Fruit fly (Drosophila melanogaster) whole organism, embryonic: ENCODE results near the gene prd1.

ENCODE experiments used
- Abd-B ChIP-seq: fragments of 200-800 bp; sonication (Bioruptor generic); optimal IDR thresholded peaks from 2 replicates; lab custom pipeline; 2018; ENCODE audit warnings: missing biosample characterization, mild to moderate bottlenecking, missing genetic modification characterization, moderate library complexity
- Bdp1 ChIP-seq: fragments of 200-800 bp; sonication (Bioruptor generic); optimal IDR thresholded peaks from 3 replicates; lab custom pipeline; 2016; ENCODE audit warnings: missing biosample characterization, missing genetic modification characterization
- CG10431 ChIP-seq: fragments of 200-800 bp; sonication (Bioruptor generic); optimal IDR thresholded peaks from 3 replicates; lab custom pipeline; 2018; ENCODE audit warnings: missing biosample characterization, mild to moderate bottlenecking, missing genetic modification characterization
- CG10462 ChIP-seq: fragments of 200-800 bp; sonication (Bioruptor generic); optimal IDR thresholded peaks from 2 replicates; lab custom pipeline; 2016; ENCODE audit warnings: missing biosample characterization, missing genetic modification characterization
- CG10565 ChIP-seq: fragments of 200-800 bp; sonication (Bioruptor generic); optimal IDR thresholded peaks from 3 replicates; lab custom pipeline; 2016; ENCODE audit warnings: missing biosample characterization, mild to moderate bottlenecking, missing genetic modification characterization
- CG12769 ChIP-seq: fragments of 200-800 bp; sonication (Bioruptor generic); optimal IDR thresholded peaks from 2 replicates; lab custom pipeline; 2019; ENCODE audit warnings: missing biosample characterization, mild to moderate bottlenecking, missing genetic modification characterization, moderate library complexity
- CG14710 ChIP-seq: fragments of 200-800 bp; sonication (Bioruptor generic); optimal IDR thresholded peaks from 3 replicates; lab custom pipeline; 2019; ENCODE audit warnings: missing biosample characterization, mild to moderate bottlenecking, missing genetic modification characterization, moderate library complexity
- CG14965 ChIP-seq: fragments of 200-800 bp; sonication (Bioruptor generic); optimal IDR thresholded peaks from 2 replicates; lab custom pipeline; 2016; ENCODE audit warnings: missing biosample characterization, missing genetic modification characterization, borderline replicate concordance
- CG1529 ChIP-seq: fragments of 200-800 bp; sonication (Bioruptor generic); optimal IDR thresholded peaks from 3 replicates; lab custom pipeline; 2018; ENCODE audit warnings: missing biosample characterization, missing genetic modification characterization
- CG1602 ChIP-seq: fragments of 200-800 bp; sonication (Bioruptor generic); optimal IDR thresholded peaks from 3 replicates; lab custom pipeline; 2016; ENCODE audit warnings: missing biosample characterization, missing genetic modification characterization
- CG16779 ChIP-seq: fragments of 200-800 bp; sonication (Bioruptor generic); IDR thresholded peaks from 2 replicates; pipeline ENCODE4 v1.3.6; 2022; ENCODE audit warnings: missing biosample characterization, missing genetic modification characterization
- CG16863 ChIP-seq: fragments of 200-800 bp; sonication (Bioruptor generic); optimal IDR thresholded peaks from 3 replicates; lab custom pipeline; 2016; ENCODE audit warnings: missing biosample characterization, missing genetic modification characterization
- CG17829 ChIP-seq: fragments of 200-800 bp; optimal IDR thresholded peaks from 2 replicates; lab custom pipeline; 2019; ENCODE audit warnings: missing biosample characterization, mild to moderate bottlenecking, missing genetic modification characterization, moderate library complexity
- CG2116 ChIP-seq: fragments of 200-800 bp; sonication (Bioruptor generic); optimal IDR thresholded peaks from 3 replicates; lab custom pipeline; 2018; ENCODE audit warnings: missing biosample characterization, mild to moderate bottlenecking, missing genetic modification characterization
- CG31224 ChIP-seq: fragments of 200-800 bp; sonication (Bioruptor generic); IDR thresholded peaks from 2 replicates; pipeline ENCODE4 v1.3.6; 2022; ENCODE audit warnings: missing biosample characterization, missing genetic modification characterization
- CG3163 ChIP-seq: fragments of 200-800 bp; sonication (Bioruptor generic); optimal IDR thresholded peaks from 3 replicates; lab custom pipeline; 2016; ENCODE audit warnings: missing biosample characterization, missing genetic modification characterization
- CG4360 ChIP-seq: fragments of 200-800 bp; sonication (Bioruptor generic); IDR thresholded peaks from 2 replicates; pipeline ENCODE4 v1.3.6; 2022; ENCODE audit warnings: missing biosample characterization, missing genetic modification characterization
- CG4820 ChIP-seq: fragments of 200-800 bp; sonication (Bioruptor generic); optimal IDR thresholded peaks from 3 replicates; lab custom pipeline; 2016; ENCODE audit warnings: missing biosample characterization, missing genetic modification characterization
- CG6689 ChIP-seq: fragments of 200-800 bp; sonication (Bioruptor generic); IDR thresholded peaks from 2 replicates; pipeline ENCODE4 v1.3.6; 2022; ENCODE audit warnings: missing biosample characterization, missing genetic modification characterization
- CG7271 ChIP-seq: fragments of 200-800 bp; sonication (Bioruptor generic); optimal IDR thresholded peaks from 2 replicates; lab custom pipeline; 2018; ENCODE audit warnings: missing biosample characterization, mild to moderate bottlenecking, missing genetic modification characterization, moderate library complexity
- CG8281 ChIP-seq: fragments of 200-800 bp; sonication (Bioruptor generic); optimal IDR thresholded peaks from 2 replicates; lab custom pipeline; 2018; ENCODE audit warnings: missing biosample characterization, mild to moderate bottlenecking, missing genetic modification characterization, moderate library complexity
- CG8290 ChIP-seq, 3 experiments: fragments of 200-800 bp; sonication (Bioruptor generic); optimal IDR thresholded peaks; 2 replicates each; lab custom pipeline; 2016 to 2019; ENCODE audit warnings: missing biosample characterization in 3 of 3, missing genetic modification characterization in 3 of 3, mild to moderate bottlenecking in 2 of 3, moderate library complexity in 1 of 3
- Dek ChIP-seq: fragments of 200-800 bp; sonication (Bioruptor generic); optimal IDR thresholded peaks from 3 replicates; lab custom pipeline; 2019; ENCODE audit warnings: missing biosample characterization, mild to moderate bottlenecking, missing genetic modification characterization, moderate library complexity
- Dll ChIP-seq: fragments of 200-800 bp; sonication (Bioruptor generic); IDR thresholded peaks from 4 replicates; pipeline ENCODE4 v1.3.6; 2022; ENCODE audit warnings: missing biosample characterization, missing genetic modification characterization; ENCODE audit not compliant: partially characterized antibody
- Fer1 ChIP-seq: fragments of 200-800 bp; sonication (Bioruptor generic); optimal IDR thresholded peaks from 2 replicates; lab custom pipeline; 2017; ENCODE audit warnings: missing biosample characterization, mild to moderate bottlenecking, missing genetic modification characterization
- HHEX ChIP-seq: fragments of 200-800 bp; sonication (Bioruptor generic); optimal IDR thresholded peaks from 3 replicates; lab custom pipeline; 2017; ENCODE audit warnings: missing biosample characterization, mild to moderate bottlenecking, missing genetic modification characterization, missing genetic modification reagents
- HLH4C ChIP-seq: fragments of 200-800 bp; sonication (Bioruptor generic); IDR thresholded peaks from 3 replicates; pipeline ENCODE4 v1.3.6; 2022; ENCODE audit warnings: missing biosample characterization, missing genetic modification characterization; ENCODE audit not compliant: partially characterized antibody
- Lim3 ChIP-seq: fragments of 200-800 bp; sonication (Bioruptor generic); IDR thresholded peaks from 2 replicates; pipeline ENCODE4 v1.3.6; 2022; ENCODE audit warnings: missing biosample characterization, missing genetic modification characterization
- Mrtf ChIP-seq: fragments of 200-800 bp; sonication (Bioruptor generic); IDR thresholded peaks from 3 replicates; pipeline ENCODE4 v1.3.6; 2022; ENCODE audit warnings: missing biosample characterization, missing genetic modification characterization
- NC2α ChIP-seq: fragments of 200-800 bp; sonication (Bioruptor generic); optimal IDR thresholded peaks from 2 replicates; lab custom pipeline; 2016; ENCODE audit warnings: missing biosample characterization, missing genetic modification characterization
- Ptx1 ChIP-seq: fragments of 200-800 bp; sonication (Bioruptor generic); IDR thresholded peaks from 2 replicates; pipeline ENCODE4 v1.3.6; 2022; ENCODE audit warnings: missing biosample characterization, missing genetic modification characterization
- ash1 ChIP-seq: fragments of 200-800 bp; sonication (Bioruptor generic); optimal IDR thresholded peaks from 2 replicates; lab custom pipeline; 2018; ENCODE audit warnings: missing biosample characterization, mild to moderate bottlenecking, missing genetic modification characterization
- ato ChIP-seq: fragments of 200-800 bp; sonication (Bioruptor generic); IDR thresholded peaks from 2 replicates; pipeline ENCODE4 v1.3.6; 2022; ENCODE audit warnings: missing biosample characterization, missing genetic modification characterization; ENCODE audit not compliant: partially characterized antibody
- bowl ChIP-seq: fragments of 200-800 bp; sonication (Bioruptor generic); IDR thresholded peaks from 2 replicates; pipeline ENCODE4 v1.3.6; 2022; ENCODE audit warnings: missing biosample characterization, missing genetic modification characterization
- caup ChIP-seq: fragments of 200-800 bp; sonication (Bioruptor generic); optimal IDR thresholded peaks from 3 replicates; lab custom pipeline; 2017; ENCODE audit warnings: missing biosample characterization, mild to moderate bottlenecking, missing genetic modification characterization, moderate library complexity; ENCODE audit not compliant: severe bottlenecking
- cg ChIP-seq: fragments of 200-800 bp; sonication (Bioruptor generic); optimal IDR thresholded peaks from 3 replicates; lab custom pipeline; 2019; ENCODE audit warnings: missing biosample characterization, mild to moderate bottlenecking, missing genetic modification characterization, moderate library complexity
- crol ChIP-seq: fragments of 200-800 bp; sonication (Bioruptor generic); IDR thresholded peaks from 2 replicates; pipeline ENCODE4 v1.3.6; 2022; ENCODE audit warnings: missing biosample characterization, missing genetic modification characterization
- danr ChIP-seq: fragments of 200-800 bp; sonication (Bioruptor generic); IDR thresholded peaks from 2 replicates; pipeline ENCODE4 v1.3.6; 2022; ENCODE audit warnings: missing biosample characterization, missing genetic modification characterization
- dysf ChIP-seq: fragments of 200-800 bp; sonication (Bioruptor generic); IDR thresholded peaks from 3 replicates; pipeline ENCODE4 v1.3.6; 2022; ENCODE audit warnings: missing biosample characterization, missing genetic modification characterization
- ftz-f1 ChIP-seq: fragments of 200-800 bp; sonication (Bioruptor generic); optimal IDR thresholded peaks from 2 replicates; lab custom pipeline; 2016; ENCODE audit warnings: missing biosample characterization, missing genetic modification characterization
- gt ChIP-seq: fragments of 200-800 bp; sonication (Bioruptor generic); IDR thresholded peaks from 2 replicates; pipeline ENCODE4 v1.3.6; 2022; ENCODE audit warnings: missing biosample characterization, missing genetic modification characterization
- her ChIP-seq: fragments of 200-800 bp; sonication (Bioruptor generic); optimal IDR thresholded peaks from 2 replicates; lab custom pipeline; 2016; ENCODE audit warnings: missing biosample characterization, missing genetic modification characterization
- knrl ChIP-seq: fragments of 200-800 bp; sonication (Bioruptor generic); IDR thresholded peaks from 3 replicates; pipeline ENCODE4 v1.3.6; 2022; ENCODE audit warnings: missing biosample characterization, missing genetic modification characterization; ENCODE audit not compliant: partially characterized antibody
- so ChIP-seq: fragments of 200-800 bp; sonication (Bioruptor generic); IDR thresholded peaks from 3 replicates; pipeline ENCODE4 v1.3.6; 2022; ENCODE audit warnings: missing biosample characterization, missing genetic modification characterization
- vfl ChIP-seq: fragments of 200-800 bp; sonication (Bioruptor generic); optimal IDR thresholded peaks from 2 replicates; lab custom pipeline; 2016; ENCODE audit warnings: missing biosample characterization, missing genetic modification characterization
- wor ChIP-seq: fragments of 200-800 bp; sonication (Bioruptor generic); IDR thresholded peaks from 2 replicates; pipeline ENCODE4 v1.3.6; 2022; ENCODE audit warnings: missing biosample characterization, missing genetic modification characterization
- zen ChIP-seq: fragments of 200-800 bp; sonication (Bioruptor generic); optimal IDR thresholded peaks from 3 replicates; lab custom pipeline; 2018; ENCODE audit warnings: missing biosample characterization, mild to moderate bottlenecking, missing genetic modification characterization, moderate library complexity
- zf30C ChIP-seq: fragments of 200-800 bp; sonication (Bioruptor generic); optimal IDR thresholded peaks from 3 replicates; lab custom pipeline; 2018; ENCODE audit warnings: missing biosample characterization, mild to moderate bottlenecking, missing genetic modification characterization
- zfh1 ChIP-seq: fragments of 200-800 bp; sonication (Bioruptor generic); IDR thresholded peaks from 3 replicates; pipeline ENCODE4 v1.3.6; 2022; ENCODE audit warnings: missing biosample characterization, missing genetic modification characterization

prd1 gene

DNA sequence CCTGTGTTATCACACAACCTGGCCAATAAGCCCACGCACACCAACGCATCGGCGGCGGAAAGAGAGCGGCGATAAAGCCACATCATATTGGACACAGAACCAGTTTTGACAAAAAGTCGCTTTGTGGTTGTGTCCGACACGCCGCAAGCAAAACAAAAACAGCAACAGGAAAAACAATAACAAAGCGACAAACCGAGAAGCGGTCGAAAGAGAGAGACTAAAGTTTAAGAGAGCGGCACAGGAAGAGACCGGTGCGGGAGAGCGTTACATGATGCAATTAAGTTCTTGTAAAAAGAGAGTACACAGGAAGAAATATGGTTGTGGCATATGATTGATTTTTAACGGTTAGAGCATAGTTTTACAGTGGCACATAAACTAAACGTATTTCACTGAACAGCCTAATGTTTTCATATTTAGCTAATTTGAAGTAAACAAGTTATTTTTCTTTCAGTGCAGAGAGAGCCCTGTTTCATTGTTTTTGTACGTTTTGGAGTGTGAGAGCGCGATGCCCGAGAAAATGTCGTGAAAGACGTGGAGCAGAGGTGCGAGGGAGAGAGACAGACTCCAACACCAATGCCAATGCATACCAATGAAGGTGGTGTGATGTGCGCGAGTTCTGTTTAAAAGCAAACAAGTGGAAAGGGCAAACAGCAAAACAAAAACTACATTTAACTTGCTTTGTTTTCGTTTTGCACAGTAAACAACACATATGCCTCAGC, 26.0 kb downstream of the prd1 start (continued):
- peak; percentile 100 for TF ChIP-seq CG1602 (GFP tag; lab: Kevin White, UChicago)
- peak; percentile 96 for TF ChIP-seq CG8281 (tag; lab: Kevin White, UChicago)
- peak; percentile 100 for TF ChIP-seq Fer1 (GFP tag; lab: Kevin White, UChicago)
- peak; percentile 80 for TF ChIP-seq cg (GFP tag; lab: Kevin White, UChicago)
- TF ChIP-seq CG16779 (GFP tag; lab: Robert Waterston, UW): no peak
- TF ChIP-seq zf30C (GFP tag; lab: Kevin White, UChicago): peak; percentile 100
- TF ChIP-seq CG10431 (GFP tag; lab: Kevin White, UChicago): peak; percentile 99
- TF ChIP-seq CG17829 (tag; lab: Kevin White, UChicago): peak; percentile 100
- TF ChIP-seq her (GFP tag; lab: Kevin White, UChicago): peak; percentile 99
- TF ChIP-seq caup (GFP tag; lab: Kevin White, UChicago): peak; percentile 100
- TF ChIP-seq CG12769 (tag; lab: Kevin White, UChicago): peak; percentile 100
- TF ChIP-seq CG31224 (GFP tag; lab: Robert Waterston, UW): no peak
- peak; percentile 96 for TF ChIP-seq ftz-f1
- peak; percentile 100 for TF ChIP-seq CG16863
- TF ChIP-seq Bdp1 (GFP tag; lab: Kevin White, UChicago): peak; percentile 97
- TF ChIP-seq HHEX: peak; percentile 100
- no peak for TF ChIP-seq gt (GFP tag; lab: Robert Waterston, UW)
- no peak for TF ChIP-seq CG4360 (GFP tag; lab: Robert Waterston, UW)
- TF ChIP-seq Dek (tag; lab: Kevin White, UChicago): peak; percentile 100
- peak; percentile 93 for TF ChIP-seq CG2116 (GFP tag; lab: Kevin White, UChicago)
- TF ChIP-seq CG14710 (tag; lab: Kevin White, UChicago): peak; percentile 99
- TF ChIP-seq CG4820 (GFP tag; lab: Kevin White, UChicago): peak; percentile 99
- peak; percentile 100 for TF ChIP-seq CG3163 (GFP tag; lab: Kevin White, UChicago)
- no peak for TF ChIP-seq bowl (GFP tag; lab: Robert Waterston, UW)
- no peak for TF ChIP-seq dysf (GFP tag; lab: Robert Waterston, UW)
- peak; percentile 100 for TF ChIP-seq CG10462
- TF ChIP-seq HLH4C (GFP tag; lab: Robert Waterston, UW): no peak
- TF ChIP-seq danr (GFP tag; lab: Robert Waterston, UW): no peak
- TF ChIP-seq Dll: no peak
- TF ChIP-seq CG14965 (GFP tag; lab: Kevin White, UChicago): peak; percentile 95
- peak; percentile 100 for TF ChIP-seq Abd-B (GFP tag; lab: Kevin White, UChicago)
- peak; percentile 99 for TF ChIP-seq CG7271
- no peak for TF ChIP-seq knrl (GFP tag; lab: Robert Waterston, UW)
- peak; percentile 99 for TF ChIP-seq CG1529 (GFP tag; lab: Kevin White, UChicago)
- TF ChIP-seq Ptx1 (GFP tag; lab: Robert Waterston, UW): no peak
- no peak for TF ChIP-seq ato (GFP tag; lab: Robert Waterston, UW)
- TF ChIP-seq so (GFP tag; lab: Robert Waterston, UW): no peak
- peak; percentile 99 for TF ChIP-seq ash1 (GFP tag; lab: Kevin White, UChicago)
- TF ChIP-seq crol (GFP tag; lab: Robert Waterston, UW): no peak
- no peak for TF ChIP-seq wor (GFP tag; lab: Robert Waterston, UW)
- peak; percentile 100 for TF ChIP-seq zen (tag; lab: Kevin White, UChicago)
- TF ChIP-seq CG10565: peak; percentile 99
- no peak for TF ChIP-seq zfh1 (GFP tag; lab: Robert Waterston, UW)
- no peak for TF ChIP-seq CG6689 (GFP tag; lab: Robert Waterston, UW)
- TF ChIP-seq Mrtf (GFP tag; lab: Robert Waterston, UW): no peak
- TF ChIP-seq CG8290 (GFP tag; optimal IDR thresholded peaks at IDR 0.05; lab: Kevin White, UChicago): peak; percentile 100
- TF ChIP-seq CG8290 (tag; optimal IDR thresholded peaks at IDR 0.05; lab: Kevin White, UChicago): peak; percentile 99 to 100
- no peak for TF ChIP-seq Lim3 (GFP tag; lab: Robert Waterston, UW)
- TF ChIP-seq vfl (GFP tag; lab: Kevin White, UChicago): peak; percentile 100
- peak; percentile 100 for TF ChIP-seq NC2α (GFP tag; lab: Kevin White, UChicago)
